Fruit fly (Drosophila melanogaster): ENCODE data around the gene CG43221.

CG43221 gene

DNA sequence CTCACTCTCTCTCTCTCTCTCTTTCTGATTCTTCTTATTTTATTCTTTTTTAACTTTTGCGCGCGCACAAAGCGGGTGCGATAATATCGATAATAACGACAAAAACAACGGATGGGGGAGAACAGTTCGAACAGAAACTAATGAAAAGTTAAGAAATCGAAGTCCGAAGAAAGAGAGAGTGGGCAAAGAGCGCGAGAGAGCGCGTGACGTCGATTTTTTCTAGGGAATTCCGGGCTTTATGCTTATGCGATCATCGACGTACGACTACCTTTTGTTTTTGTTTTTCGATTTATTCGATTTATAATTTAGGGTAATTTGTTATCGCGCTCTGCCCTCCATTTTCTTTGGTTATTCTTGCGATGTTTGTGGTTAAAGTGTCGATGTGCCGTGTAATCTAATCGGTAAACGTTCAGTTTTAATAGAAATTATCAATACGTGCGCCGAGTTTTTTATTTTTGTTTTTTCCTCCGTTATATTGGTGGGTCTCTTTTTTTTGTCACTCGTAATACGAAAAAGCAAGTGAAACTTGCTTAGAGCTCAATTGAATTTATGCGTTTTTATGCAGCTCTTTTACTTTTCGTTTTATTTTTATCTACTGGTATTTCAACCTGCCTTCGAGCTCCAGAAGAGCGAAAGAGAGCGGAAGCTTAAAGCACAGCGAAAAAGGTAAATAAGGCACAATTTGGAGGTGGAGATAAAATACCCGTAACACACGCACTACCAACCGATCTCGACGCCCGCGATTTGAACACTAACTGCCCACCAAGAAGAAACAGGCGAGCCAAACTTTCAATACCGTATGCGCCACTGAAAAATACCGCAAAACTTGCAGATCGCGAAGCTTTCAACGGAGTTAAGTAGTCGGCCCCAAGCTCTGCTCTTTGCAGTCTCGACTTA, 35.7 kb upstream of the CG43221 start, which contains the start of gene dl:
Gene dl (minus strand): TSS at position 757 of the 897 bp plus-strand sequence.
- TF ChIP-seq rgr (GFP tag; optimal IDR thresholded peaks at IDR 0.05) (no peak), Hnf4 (GFP tag; optimal IDR thresholded peaks at IDR 0.05) (no peak), GATAd (GFP tag; optimal IDR thresholded peaks at IDR 0.05) (no peak), brk (GFP tag; optimal IDR thresholded peaks at IDR 0.05) (peak; percentile 7), sv (GFP tag; optimal IDR thresholded peaks at IDR 0.05) (no peak), pan (optimal IDR thresholded peaks at IDR 0.05) (no peak), Hr78 (GFP tag; optimal IDR thresholded peaks at IDR 0.05) (no peak), tai (GFP tag; optimal IDR thresholded peaks at IDR 0.05) (peak; percentile 44), Jra (GFP tag; optimal IDR thresholded peaks at IDR 0.05) (no peak), Mio (GFP tag; optimal IDR thresholded peaks at IDR 0.05) (no peak), ey (GFP tag; optimal IDR thresholded peaks at IDR 0.05) (peak; percentile 38), OdsH (GFP tag; optimal IDR thresholded peaks at IDR 0.05) (peak; percentile 19), N (GFP tag; optimal IDR thresholded peaks at IDR 0.05) (no peak), Abd-B (GFP tag; optimal IDR thresholded peaks at IDR 0.05) (no peak), sage (GFP tag; optimal IDR thresholded peaks at IDR 0.05) (peak; percentile 26), usp (GFP tag; optimal IDR thresholded peaks at IDR 0.05) (no peak), CG32264 (GFP tag; optimal IDR thresholded peaks at IDR 0.05) (no peak), lola (GFP tag; optimal IDR thresholded peaks at IDR 0.05) (no peak), foxo (GFP tag; optimal IDR thresholded peaks at IDR 0.05) (peak in 1 of 2 experiments; percentile 47), jim (GFP tag; optimal IDR thresholded peaks at IDR 0.05) (peak; percentile 61), dl (GFP tag; optimal IDR thresholded peaks at IDR 0.05; ENCODE audit: insufficient read depth in 1 of 2, partially characterized antibody in 2 of 2) (peak; percentile 85), Hr83 (GFP tag; optimal IDR thresholded peaks at IDR 0.05; ENCODE audit: poor library complexity, severe bottlenecking) (peak; percentile 44), HLH106 (tag; optimal IDR thresholded peaks at IDR 0.05) (no peak), Dif (GFP tag; optimal IDR thresholded peaks at IDR 0.05; ENCODE audit: partially characterized antibody) (peak; percentile 88), h (GFP tag; optimal IDR thresholded peaks at IDR 0.05) (peak; percentile 83), CrebA (GFP tag; optimal IDR thresholded peaks at IDR 0.05; ENCODE audit: borderline replicate concordance) (peak; percentile 33), Dfd (GFP tag; optimal IDR thresholded peaks at IDR 0.05) (no peak), Myc (optimal IDR thresholded peaks at IDR 0.05) (no peak), Sp1 (GFP tag; optimal IDR thresholded peaks at IDR 0.05) (peak; percentile 11), Rel (GFP tag; optimal IDR thresholded peaks at IDR 0.05) (no peak), Rel (tag; optimal IDR thresholded peaks at IDR 0.05) (peak; percentile 67), fru (GFP tag; optimal IDR thresholded peaks at IDR 0.05) (peak; percentile 46), CG9705 (GFP tag; optimal IDR thresholded peaks at IDR 0.05) (no peak), br (GFP tag; optimal IDR thresholded peaks at IDR 0.05) (peak; percentile 26), psq (GFP tag; optimal IDR thresholded peaks at IDR 0.05) (peak; percentile 52), woc (GFP tag; optimal IDR thresholded peaks at IDR 0.05) (peak; percentile 45), dsf (GFP tag; optimal IDR thresholded peaks at IDR 0.05; ENCODE audit: borderline replicate concordance) (no peak), Vsx2 (GFP tag; optimal IDR thresholded peaks at IDR 0.05; ENCODE audit: partially characterized antibody) (peak; percentile 19), dmrt93B (GFP tag; optimal IDR thresholded peaks at IDR 0.05) (no peak)
